Worm (Caenorhabditis elegans): ENCODE measurements around the gene nspe-5.
A peak's percentile ranks its signal among the peaks of the same experiment; 100 is the strongest.

Gene nspe-5

ce11 chrII:12677975-12678866, 49.6 kb downstream of the nspe-5 start (continued):
- TF ChIP-seq lir-1 (GFP tag; conservative IDR thresholded peaks at IDR 0.05) (no peak; the same call in 1 of the 2 replicates), B0336.3 (GFP tag; IDR thresholded peaks at IDR 0.05) (peak; percentile 76), Y53G8AR.9 (GFP tag; conservative IDR thresholded peaks at IDR 0.05) (no peak; the same call in 1 of the 2 replicates), ztf-18 (tag; optimal IDR thresholded peaks at IDR 0.05) (peak; percentile 66), pha-4 (tag; optimal IDR thresholded peaks at IDR 0.05) (no peak), mel-28 (tag; optimal IDR thresholded peaks at IDR 0.05; ENCODE audit: borderline replicate concordance) (no peak), ztf-3 (GFP tag; optimal IDR thresholded peaks at IDR 0.05) (peak; percentile 78), zim-3 (tag; optimal IDR thresholded peaks at IDR 0.05) (peak; percentile 10), attf-5 (GFP tag; optimal IDR thresholded peaks at IDR 0.05) (peak; percentile 86), ccch-3 (GFP tag; optimal IDR thresholded peaks at IDR 0.05) (no peak), hmg-20 (GFP tag; IDR thresholded peaks at IDR 0.05) (no peak), snpc-1.3 (tag; optimal IDR thresholded peaks at IDR 0.05; ENCODE audit: insufficient read depth) (peak; percentile 79), ztf-22 (GFP tag; optimal IDR thresholded peaks at IDR 0.05) (no peak), lin-54 (GFP tag; optimal IDR thresholded peaks at IDR 0.05) (peak; percentile 89), ZK185.1 (tag; optimal IDR thresholded peaks at IDR 0.05; ENCODE audit: poor library complexity, severe bottlenecking) (peak; percentile 72), him-1 (tag; optimal IDR thresholded peaks at IDR 0.05) (no peak), madf-10 (tag; optimal IDR thresholded peaks at IDR 0.05) (peak; percentile 54), cebp-1 (GFP tag; IDR thresholded peaks at IDR 0.05) (no peak), cebp-1 (tag; optimal IDR thresholded peaks at IDR 0.05) (peak; percentile 54), xnd-1 (tag; optimal IDR thresholded peaks at IDR 0.05) (no peak), aptf-2 (GFP tag; conservative IDR thresholded peaks at IDR 0.05) (0 out of 2 replicates have a peak, but pooled peaks have one; percentile 24), egl-44 (GFP tag; IDR thresholded peaks at IDR 0.05) (no peak), ztf-28 (GFP tag; IDR thresholded peaks at IDR 0.05) (no peak), lsy-27 (tag; optimal IDR thresholded peaks at IDR 0.05; ENCODE audit: borderline replicate concordance, insufficient read depth) (peak; percentile 4), nfya-2 (GFP tag; IDR thresholded peaks at IDR 0.05) (no peak), ekl-4 (GFP tag; IDR thresholded peaks at IDR 0.05) (peak; percentile 50; the same call in 1 of the 2 replicates), ztf-25 (GFP tag; IDR thresholded peaks at IDR 0.05) (peak; percentile 90), ceh-100 (GFP tag; IDR thresholded peaks at IDR 0.05) (peak; percentile 55), ets-4 (GFP tag; optimal IDR thresholded peaks at IDR 0.05) (no peak), lag-1 (GFP tag; IDR thresholded peaks at IDR 0.05) (no peak), attf-3 (GFP tag; conservative IDR thresholded peaks at IDR 0.05) (peak; percentile 90), atf-7 (tag; optimal IDR thresholded peaks at IDR 0.05) (no peak), Y79H2A.3 (GFP tag; conservative IDR thresholded peaks at IDR 0.05) (no peak), madf-3 (GFP tag; IDR thresholded peaks at IDR 0.05) (no peak), gei-17 (GFP tag; optimal IDR thresholded peaks at IDR 0.05) (peak; percentile 32)

ce11 chrII:12678867-12679134, 50.1 kb downstream of the nspe-5 start, which contains the start of gene Y38E10A.24:
Gene Y38E10A.24, plus strand, starts transcription at chrII:12679035.
- no peak for TF ChIP-seq hmg-1.2 (GFP tag; IDR thresholded peaks at IDR 0.05)
- TF ChIP-seq F52B5.7 (tag; optimal IDR thresholded peaks at IDR 0.05), result no peak
- no peak for TF ChIP-seq him-1 (tag; optimal IDR thresholded peaks at IDR 0.05)
- TF ChIP-seq snpc-4 (GFP tag; optimal IDR thresholded peaks at IDR 0.05), result no peak
- no peak for TF ChIP-seq snpc-4 (tag; optimal IDR thresholded peaks at IDR 0.05)
- TF ChIP-seq T07F8.4 (tag; optimal IDR thresholded peaks at IDR 0.05), result no peak
- TF ChIP-seq hlh-12 (tag; optimal IDR thresholded peaks at IDR 0.05), result no peak
- no peak for TF ChIP-seq ceh-79 (tag; optimal IDR thresholded peaks at IDR 0.05)
- TF ChIP-seq tbp1 (GFP tag; optimal IDR thresholded peaks at IDR 0.05), result no peak
- no peak for TF ChIP-seq F23B12.7 (tag; optimal IDR thresholded peaks at IDR 0.05; ENCODE audit: insufficient read depth)
- no peak for TF ChIP-seq B0019.2 (GFP tag; conservative IDR thresholded peaks at IDR 0.05)
- no peak for TF ChIP-seq nfyb-1 (GFP tag; IDR thresholded peaks at IDR 0.05)
- TF ChIP-seq cebp-1 (GFP tag; IDR thresholded peaks at IDR 0.05), result no peak
- no peak for TF ChIP-seq cebp-1 (tag; optimal IDR thresholded peaks at IDR 0.05)
- TF ChIP-seq zfh-2 (GFP tag; conservative IDR thresholded peaks at IDR 0.05), result no peak

All from whole organism, young adult.